Fruit fly (Drosophila melanogaster): Measurements from ENCODE around the gene CG34398.

dm6 chr2L:8865550-8865949 is 33.0 kb upstream of the CG34398 start, which contains the start of gene CG32983:
- no peak for TF ChIP-seq insv (optimal IDR thresholded peaks at IDR 0.05)
- no peak for TF ChIP-seq ttk (optimal IDR thresholded peaks at IDR 0.05)
- no peak for TF ChIP-seq Myc (optimal IDR thresholded peaks at IDR 0.05)
- TF ChIP-seq psq (optimal IDR thresholded peaks at IDR 0.05) = no peak
